Worm (Caenorhabditis elegans): Measurements from ENCODE around the gene crn-3.

The crn-3 gene

DNA sequence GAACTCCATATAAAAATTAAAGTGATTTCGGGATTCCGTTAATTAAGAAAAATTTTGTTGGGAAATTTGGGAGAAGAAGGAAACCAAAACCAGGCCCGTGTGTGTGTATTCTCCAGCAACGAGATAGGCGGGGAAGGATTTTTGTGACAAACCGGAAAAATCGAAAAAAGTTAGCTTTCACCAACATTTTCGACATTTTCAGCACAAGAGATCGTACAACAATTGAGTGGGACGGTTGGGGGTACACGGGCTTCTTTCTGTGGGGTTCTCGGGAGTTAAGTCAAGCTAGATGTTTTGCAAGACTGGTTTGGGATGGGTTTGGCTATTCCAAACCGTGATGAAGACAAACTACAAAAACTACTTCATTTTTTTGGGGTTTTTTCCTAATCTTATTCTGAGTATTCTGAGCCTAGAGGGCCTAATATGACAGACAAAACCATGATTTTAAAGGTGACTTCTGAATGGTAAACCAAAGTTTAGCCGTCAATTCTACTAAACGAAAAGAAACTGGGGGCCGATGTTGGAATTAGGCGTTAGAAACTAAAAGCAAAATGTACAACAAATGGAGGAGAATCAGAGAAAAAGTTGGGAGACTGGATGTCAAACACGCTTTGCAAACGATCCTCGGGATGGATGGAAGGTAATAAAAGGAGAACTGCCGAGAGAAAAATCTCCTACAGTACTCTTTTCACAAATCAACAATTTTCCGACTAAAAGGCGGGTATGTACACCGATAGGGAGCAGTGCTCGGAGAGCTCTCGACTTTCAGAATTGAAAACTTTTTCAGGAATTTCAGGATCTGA lies 45.0 kb upstream of the crn-3 start:
- TF ChIP-seq sea-2 (GFP tag; IDR thresholded peaks at IDR 0.05) (peak; percentile 72; the same call in 1 of the 2 replicates), mes-4 (tag; optimal IDR thresholded peaks at IDR 0.05) (no peak), bed-1 (GFP tag; IDR thresholded peaks at IDR 0.05) (no peak), ztf-6 (GFP tag; IDR thresholded peaks at IDR 0.05) (no peak), lin-54 (GFP tag; optimal IDR thresholded peaks at IDR 0.05) (peak; percentile 4), pbrm-1 (GFP tag; IDR thresholded peaks at IDR 0.05) (peak; percentile 33; the same call in 1 of the 2 replicates), T07F8.4 (tag; optimal IDR thresholded peaks at IDR 0.05) (no peak), nfya-1 (tag; optimal IDR thresholded peaks at IDR 0.05; ENCODE audit: borderline replicate concordance, insufficient read depth) (no peak), F10E7.11 (tag; optimal IDR thresholded peaks at IDR 0.05) (peak; percentile 36), bed-2 (GFP tag; IDR thresholded peaks at IDR 0.05) (no peak), mcd-1 (GFP tag; IDR thresholded peaks at IDR 0.05) (peak; percentile 38; the same call in 1 of the 2 replicates), ztf-18 (tag; optimal IDR thresholded peaks at IDR 0.05) (no peak), F37B4.10 (GFP tag; IDR thresholded peaks at IDR 0.05) (no peak), D2030.7 (GFP tag; IDR thresholded peaks at IDR 0.05) (no peak), let-607 (tag; optimal IDR thresholded peaks at IDR 0.05) (peak in 1 of 2 experiments; percentile 23), hrde-1 (tag; optimal IDR thresholded peaks at IDR 0.05; ENCODE audit: borderline replicate concordance) (no peak), nfyb-1 (GFP tag; IDR thresholded peaks at IDR 0.05) (peak; percentile 75), ZK185.1 (tag; optimal IDR thresholded peaks at IDR 0.05; ENCODE audit: poor library complexity, severe bottlenecking) (peak; percentile 30), egrh-3 (GFP tag; IDR thresholded peaks at IDR 0.05) (no peak), B0019.2 (GFP tag; conservative IDR thresholded peaks at IDR 0.05) (no peak), gei-17 (GFP tag; optimal IDR thresholded peaks at IDR 0.05) (peak; percentile 29), die-1 (tag; optimal IDR thresholded peaks at IDR 0.05) (no peak), dpff-1 (tag; optimal IDR thresholded peaks at IDR 0.05) (no peak), lsy-27 (tag; optimal IDR thresholded peaks at IDR 0.05; ENCODE audit: borderline replicate concordance, insufficient read depth) (no peak), tbx-9 (tag; optimal IDR thresholded peaks at IDR 0.05; ENCODE audit: borderline replicate concordance) (no peak), nfya-2 (GFP tag; IDR thresholded peaks at IDR 0.05) (no peak), unc-130 (GFP tag; optimal IDR thresholded peaks at IDR 0.05) (no peak), madf-6 (GFP tag; IDR thresholded peaks at IDR 0.05) (peak; percentile 48; the same call in 1 of the 2 replicates), zim-3 (tag; optimal IDR thresholded peaks at IDR 0.05) (peak; percentile 70), xnd-1 (tag; optimal IDR thresholded peaks at IDR 0.05) (no peak), F33H1.4 (GFP tag; IDR thresholded peaks at IDR 0.05) (no peak; the same call in 1 of the 2 replicates), C06A6.2 (GFP tag; conservative IDR thresholded peaks at IDR 0.05) (no peak; the same call in none of the 2 replicates), F55B11.4 (tag; optimal IDR thresholded peaks at IDR 0.05; ENCODE audit: borderline replicate concordance, insufficient read depth) (no peak), nhr-120 (GFP tag; IDR thresholded peaks at IDR 0.05) (no peak), F39B2.1 (GFP tag; IDR thresholded peaks at IDR 0.05) (no peak), ceh-79 (tag; optimal IDR thresholded peaks at IDR 0.05) (no peak), nhr-90 (tag; optimal IDR thresholded peaks at IDR 0.05) (no peak), atf-7 (tag; optimal IDR thresholded peaks at IDR 0.05) (no peak), unc-62 (GFP tag; optimal IDR thresholded peaks at IDR 0.05) (no peak), rpc-1 (optimal IDR thresholded peaks at IDR 0.05) (no peak), rpc-1 (tag; optimal IDR thresholded peaks at IDR 0.05) (no peak), F52B5.7 (tag; optimal IDR thresholded peaks at IDR 0.05) (peak; percentile 90), F49E8.2 (tag; optimal IDR thresholded peaks at IDR 0.05; ENCODE audit: insufficient read depth) (no peak), sdz-38 (tag; optimal IDR thresholded peaks at IDR 0.05) (no peak), ets-4 (GFP tag; optimal IDR thresholded peaks at IDR 0.05) (no peak), let-526 (GFP tag; IDR thresholded peaks at IDR 0.05) (no peak), hmg-20 (GFP tag; IDR thresholded peaks at IDR 0.05) (no peak)
